Fruit fly (Drosophila melanogaster) Kc167 (cell line): ENCODE measurements around the gene CG10700.

Experiments used
- Myc ChIP-seq: fragments of >200 bp; optimal IDR thresholded peaks from 2 replicates; lab custom pipeline; 2017; ENCODE audit warnings: missing external identifiers
- Sin3A ChIP-seq: fragments of >200 bp; optimal IDR thresholded peaks from 2 replicates; lab custom pipeline; 2018; ENCODE audit warnings: missing external identifiers
- h ChIP-seq: fragments of >200 bp; optimal IDR thresholded peaks from 3 replicates; lab custom pipeline; 2018; ENCODE audit warnings: missing external identifiers
- insv ChIP-seq: fragments of >200 bp; optimal IDR thresholded peaks from 3 replicates; lab custom pipeline; 2018; ENCODE audit warnings: missing external identifiers
- psq ChIP-seq: fragments of >200 bp; optimal IDR thresholded peaks from 2 replicates; lab custom pipeline; 2017; ENCODE audit warnings: missing external identifiers
- ttk ChIP-seq: sonication (Bioruptor generic); optimal IDR thresholded peaks from 2 replicates; lab custom pipeline; 2017; ENCODE audit warnings: missing external identifiers

DNA sequence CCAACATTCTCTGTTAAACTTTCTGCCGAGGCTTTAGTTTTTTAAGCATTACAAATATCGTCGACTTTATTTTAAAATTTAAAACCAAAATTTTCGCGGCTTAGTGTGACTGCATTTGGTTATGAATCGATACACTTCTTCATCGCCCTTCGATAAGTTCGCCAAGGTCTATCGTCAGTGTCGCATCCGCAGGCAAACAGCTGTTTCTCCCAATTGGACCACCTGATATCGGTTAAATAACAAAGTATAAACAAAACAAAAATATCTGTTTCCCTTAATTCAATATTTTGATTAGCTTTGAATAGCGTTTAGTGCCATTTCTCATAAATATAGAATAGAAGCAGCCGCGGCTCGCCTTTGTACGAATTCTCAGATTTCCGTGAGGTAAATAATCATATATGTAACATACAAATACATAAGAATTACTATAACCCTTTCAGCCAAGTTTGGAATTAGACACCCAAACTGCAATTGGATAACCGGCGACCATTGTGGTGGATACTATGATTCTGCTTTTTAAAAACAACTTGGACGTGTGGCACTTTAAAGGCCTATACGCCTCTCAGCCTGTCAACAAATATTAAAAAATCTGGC is 35.5 kb upstream of the CG10700 start, which contains the start of gene CG10561:
- TF ChIP-seq h (lab: Kevin White, UChicago), result no peak
- no peak for TF ChIP-seq insv (lab: Kevin White, UChicago)
- no peak for TF ChIP-seq psq (lab: Kevin White, UChicago)
- no peak for TF ChIP-seq Sin3A (lab: Kevin White, UChicago)
- no peak for TF ChIP-seq Myc (lab: Kevin White, UChicago)
- TF ChIP-seq ttk (lab: Kevin White, UChicago), result no peak
